Fruit fly (Drosophila melanogaster): ENCODE measurements around the gene Taf10.

- TF ChIP-seq Vsx2 (GFP tag; optimal IDR thresholded peaks at IDR 0.05; ENCODE audit: partially characterized antibody) (no peak), Hr83 (GFP tag; optimal IDR thresholded peaks at IDR 0.05; ENCODE audit: poor library complexity, severe bottlenecking) (peak; percentile 42)
Observed at dm6 chr2L:2755323-2755695, 12.4 kb upstream of the Taf10 start.
